Worm (Caenorhabditis elegans) whole organism, late embryonic: Measurements from ENCODE around the gene srbc-3.

Experiments
- hlh-15 ChIP-seq: sonication (generic microtip); optimal IDR thresholded peaks from 2 replicates; lab custom pipeline; 2016; ENCODE audit warnings: missing genetic modification characterization, missing compliant biosample characterization
- nfya-1 ChIP-seq: sonication (generic microtip); optimal IDR thresholded peaks from 2 replicates; lab custom pipeline; 2017; ENCODE audit warnings: missing genetic modification characterization, mild to moderate bottlenecking, missing compliant biosample characterization, antibody characterized with exemption, moderate library complexity
- ref-2 ChIP-seq: sonication (generic microtip); optimal IDR thresholded peaks from 2 replicates; lab custom pipeline; 2016; ENCODE audit warnings: missing genetic modification characterization, missing compliant biosample characterization
- unc-86 ChIP-seq: sonication (generic microtip); optimal IDR thresholded peaks from 2 replicates; lab custom pipeline; 2016; ENCODE audit warnings: missing genetic modification characterization, missing compliant biosample characterization

DNA sequence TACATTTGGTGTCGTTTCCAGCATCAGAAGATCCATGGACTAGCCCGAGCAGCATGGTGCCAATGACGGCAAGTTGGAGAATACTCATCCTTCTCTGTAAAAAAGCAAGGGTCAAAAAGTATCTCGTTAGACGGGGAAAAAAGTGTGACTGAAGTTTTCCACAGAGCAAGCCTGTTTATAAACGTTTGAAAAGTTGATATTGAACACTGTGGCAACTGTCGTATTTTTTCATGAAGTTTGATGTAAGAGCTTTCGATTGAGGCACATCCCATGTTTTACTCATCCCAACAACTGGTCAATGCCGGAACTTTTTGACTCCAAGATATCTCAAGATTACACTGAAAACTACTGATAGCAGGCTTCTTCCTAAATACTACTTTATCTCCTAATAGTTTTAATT is 10.7 kb downstream of the srbc-3 start, which contains the start of gene F35F10.13:
- no peak for TF ChIP-seq unc-86
- no peak for TF ChIP-seq ref-2 (tag; lab: Kevin White, UChicago)
- TF ChIP-seq hlh-15: no peak
- no peak for TF ChIP-seq nfya-1 (tag; lab: Kevin White, UChicago)
